Fruit fly (Drosophila melanogaster): ENCODE results near the gene Hsc70-1.

- TF ChIP-seq CG4360 (GFP tag; IDR thresholded peaks at IDR 0.05) (no peak), cato (GFP tag; optimal IDR thresholded peaks at IDR 0.05; ENCODE audit: borderline replicate concordance) (no peak), chinmo (GFP tag; IDR thresholded peaks at IDR 0.05; ENCODE audit: partially characterized antibody) (no peak), CG34376 (GFP tag; optimal IDR thresholded peaks at IDR 0.05) (no peak)
These were observed 23.1 kb downstream of the Hsc70-1 start, which contains the start of gene CG17361 for dm6 chr3L:13996992-13997391.

Data from whole organism, embryonic.